Worm (Caenorhabditis elegans) whole organism, L4 larva: ENCODE measurements around the gene T12B5.14.

ENCODE experiments used
- Y105C5A.15 ChIP-seq: fragments of 200-800 bp; sonication (Bioruptor generic); IDR thresholded peaks from 2 replicates; pipeline ENCODE4 v1.3.6; 2022; ENCODE audit warnings: missing genetic modification characterization, missing compliant biosample characterization
- Y75B8A.6 ChIP-seq: fragments of 200-800 bp; sonication (Bioruptor generic); IDR thresholded peaks from 2 replicates; pipeline ENCODE4 v1.3.6; 2022; ENCODE audit warnings: missing genetic modification reagents, missing genetic modification characterization, missing compliant biosample characterization
- aha-1 ChIP-seq: fragments of 150-350 bp; peaks from one replicate; lab custom pipeline; 2014; ENCODE audit warnings: missing biosample characterization, missing genetic modification characterization
- ama-1 ChIP-seq: fragments of 150-350 bp; optimal IDR thresholded peaks from 2 replicates; lab custom pipeline; 2014; ENCODE audit warnings: inconsistent platforms, mixed read lengths
- arid-1 ChIP-seq: fragments of 200-800 bp; sonication (Bioruptor generic); conservative IDR thresholded peaks from 2 replicates; pipeline ENCODE4 v1.3.6; 2022; ENCODE audit warnings: missing genetic modification reagents, missing genetic modification characterization, missing compliant biosample characterization
- ceh-20 ChIP-seq: fragments of 200-800 bp; sonication (Bioruptor generic); IDR thresholded peaks from 2 replicates; pipeline ENCODE4 v1.3.6; 2022; ENCODE audit warnings: missing genetic modification reagents, missing genetic modification characterization, missing compliant biosample characterization
- ceh-28 ChIP-seq: fragments of 150-350 bp; optimal IDR thresholded peaks from 2 replicates; lab custom pipeline; 2014; ENCODE audit warnings: missing biosample characterization, missing genetic modification reagents, missing genetic modification characterization
- daf-16 ChIP-seq, 3 experiments: sonication (generic microtip); optimal IDR thresholded peaks; 2 replicates each; lab custom pipeline; 2016 to 2017; ENCODE audit warnings: missing genetic modification characterization in 3 of 3, missing genetic modification reagents in 3 of 3, mild to moderate bottlenecking in 2 of 3, missing compliant biosample characterization in 2 of 3, missing biosample characterization in 1 of 3, moderate library complexity in 1 of 3
- daf-19 ChIP-seq: fragments of 200-800 bp; sonication (Bioruptor generic); conservative IDR thresholded peaks from 2 replicates; pipeline ENCODE4 v1.3.6; 2022; ENCODE audit warnings: missing genetic modification characterization, missing compliant biosample characterization
- daf-8 ChIP-seq: fragments of 200-800 bp; sonication (Bioruptor generic); IDR thresholded peaks from 2 replicates; pipeline ENCODE4 v1.3.6; 2022; ENCODE audit warnings: missing genetic modification characterization, missing compliant biosample characterization
- dmd-6 ChIP-seq: fragments of 200-800 bp; sonication (Bioruptor generic); IDR thresholded peaks from 2 replicates; pipeline ENCODE4 v1.3.6; 2022; ENCODE audit warnings: missing genetic modification reagents, missing genetic modification characterization, missing compliant biosample characterization
- dmd-9 ChIP-seq: fragments of 200-800 bp; sonication (Bioruptor generic); IDR thresholded peaks from 2 replicates; pipeline ENCODE4 v1.3.6; 2022; ENCODE audit warnings: missing genetic modification reagents, missing genetic modification characterization, missing compliant biosample characterization
- dpl-1 ChIP-seq: fragments of 150-350 bp; optimal IDR thresholded peaks from 2 replicates; lab custom pipeline; 2014; ENCODE audit warnings: missing biosample characterization, missing genetic modification reagents, missing genetic modification characterization
- duxl-1 ChIP-seq: sonication (generic microtip); optimal IDR thresholded peaks from 2 replicates; lab custom pipeline; 2016; ENCODE audit warnings: mild to moderate bottlenecking, missing genetic modification characterization, moderate library complexity, missing compliant biosample characterization; ENCODE audit not compliant: poor library complexity
- dve-1 ChIP-seq: sonication (generic microtip); optimal IDR thresholded peaks from 2 replicates; lab custom pipeline; 2017; ENCODE audit warnings: antibody characterized with exemption, mild to moderate bottlenecking, missing genetic modification characterization, missing compliant biosample characterization; ENCODE audit not compliant: insufficient read depth
- egl-43 ChIP-seq: fragments of 200-800 bp; sonication (Bioruptor generic); IDR thresholded peaks from 2 replicates; pipeline ENCODE4 v1.3.6; 2022; ENCODE audit warnings: missing genetic modification reagents, missing genetic modification characterization, missing compliant biosample characterization
- hlh-11 ChIP-seq: fragments of 200-800 bp; sonication (Bioruptor generic); optimal IDR thresholded peaks from 2 replicates; lab custom pipeline; 2018; ENCODE audit warnings: mild to moderate bottlenecking, missing genetic modification characterization, missing compliant biosample characterization
- hlh-30 ChIP-seq: sonication (generic microtip); optimal IDR thresholded peaks from 2 replicates; lab custom pipeline; 2017; ENCODE audit warnings: antibody characterized with exemption, mild to moderate bottlenecking, missing genetic modification characterization, missing compliant biosample characterization; ENCODE audit not compliant: insufficient read depth
- hmg-1.1 ChIP-seq: fragments of 200-800 bp; sonication (Bioruptor generic); IDR thresholded peaks from 2 replicates; pipeline ENCODE4 v1.3.6; 2022; ENCODE audit warnings: missing genetic modification reagents, missing genetic modification characterization, missing compliant biosample characterization
- lin-1 ChIP-seq: fragments of 200-800 bp; sonication (Bioruptor generic); IDR thresholded peaks from 2 replicates; pipeline ENCODE4 v1.3.6; 2022; ENCODE audit warnings: missing genetic modification reagents, missing genetic modification characterization, missing compliant biosample characterization
- lin-13 ChIP-seq: fragments of 150-350 bp; optimal IDR thresholded peaks from 2 replicates; lab custom pipeline; 2014; ENCODE audit warnings: missing biosample characterization, missing genetic modification reagents, missing genetic modification characterization
- lin-15B ChIP-seq: fragments of 150-350 bp; sonication (generic microtip); optimal IDR thresholded peaks from 3 replicates; lab custom pipeline; 2014; ENCODE audit warnings: missing biosample characterization, missing genetic modification characterization
- lin-38 ChIP-seq: fragments of 200-800 bp; sonication (Bioruptor generic); IDR thresholded peaks from 2 replicates; pipeline ENCODE4 v1.3.6; 2022; ENCODE audit warnings: missing genetic modification reagents, missing genetic modification characterization, missing compliant biosample characterization
- lsy-2 ChIP-seq, 2 experiments: fragments of 150-350 bp in 1 of 2; sonication (generic microtip) in 1 of 2; optimal IDR thresholded peaks; 2 replicates each; lab custom pipeline; 2014 to 2017; ENCODE audit warnings: missing biosample characterization in 2 of 2, missing genetic modification characterization in 2 of 2
- mep-1 ChIP-seq: fragments of 150-350 bp; sonication (generic microtip); optimal IDR thresholded peaks from 3 replicates; lab custom pipeline; 2014; ENCODE audit warnings: missing biosample characterization, missing genetic modification characterization
- mes-2 ChIP-seq: sonication (generic microtip); optimal IDR thresholded peaks from 2 replicates; lab custom pipeline; 2016; ENCODE audit warnings: missing genotype, mild to moderate bottlenecking, missing genetic modification characterization, missing compliant biosample characterization; ENCODE audit not compliant: poor library complexity, severe bottlenecking
- nhr-11 ChIP-seq: fragments of 150-350 bp; optimal IDR thresholded peaks from 2 replicates; lab custom pipeline; 2014; ENCODE audit warnings: missing biosample characterization, missing genetic modification characterization
- nhr-28 ChIP-seq: fragments of 150-350 bp; optimal IDR thresholded peaks from 2 replicates; lab custom pipeline; 2014; ENCODE audit warnings: missing biosample characterization, missing genetic modification characterization
- nhr-6 ChIP-seq: fragments of 150-350 bp; optimal IDR thresholded peaks from 2 replicates; lab custom pipeline; 2014; ENCODE audit warnings: missing biosample characterization, missing genetic modification characterization
- pha-4 ChIP-seq, 2 experiments: fragments of 150-350 bp in 1 of 2; fragments of 200-800 bp in 1 of 2; sonication (Bioruptor generic) in 1 of 2; IDR thresholded peaks in 1 of 2; optimal IDR thresholded peaks in 1 of 2; 2 replicates each; pipeline versions ENCODE4 v1.3.6 to Lab custom; 2014 to 2022; ENCODE audit warnings: missing genetic modification characterization in 2 of 2, missing genetic modification reagents in 2 of 2, missing biosample characterization in 1 of 2, missing compliant biosample characterization in 1 of 2
- set-16 ChIP-seq: fragments of 200-800 bp; sonication (Bioruptor generic); IDR thresholded peaks from 2 replicates; pipeline ENCODE4 v1.3.6; 2022; ENCODE audit warnings: missing genetic modification reagents, missing genetic modification characterization, missing compliant biosample characterization
- snpc-4 ChIP-seq: fragments of 150-350 bp; optimal IDR thresholded peaks from 2 replicates; lab custom pipeline; 2014; ENCODE audit warnings: missing biosample characterization, missing genetic modification characterization
- spr-1 ChIP-seq: sonication (generic microtip); optimal IDR thresholded peaks from 2 replicates; lab custom pipeline; 2016; ENCODE audit warnings: mild to moderate bottlenecking, missing genetic modification characterization, missing compliant biosample characterization
- spr-3 ChIP-seq: fragments of 200-800 bp; sonication (Bioruptor generic); optimal IDR thresholded peaks from 2 replicates; lab custom pipeline; 2018; ENCODE audit warnings: mild to moderate bottlenecking, missing genetic modification characterization, missing compliant biosample characterization
- unc-39 ChIP-seq: sonication (generic microtip); optimal IDR thresholded peaks from 2 replicates; lab custom pipeline; 2017; ENCODE audit warnings: missing biosample characterization, missing genetic modification characterization
- unc-62 ChIP-seq, 3 experiments: fragments of 150-350 bp in 1 of 3; sonication (generic microtip); optimal IDR thresholded peaks in 2 of 3; peaks in 1 of 3; 1 replicate in 1 of 3; 2 replicates in 2 of 3; lab custom pipeline; 2014 to 2017; ENCODE audit warnings: missing biosample characterization in 3 of 3, missing genetic modification characterization in 3 of 3, missing genetic modification reagents in 3 of 3, missing genotype in 1 of 3
- zfp-3 ChIP-seq: fragments of 200-800 bp; sonication (Bioruptor generic); conservative IDR thresholded peaks from 2 replicates; pipeline ENCODE4 v1.3.6; 2022; ENCODE audit warnings: missing genetic modification reagents, missing genetic modification characterization, missing compliant biosample characterization
- ztf-11 ChIP-seq: fragments of 150-350 bp; optimal IDR thresholded peaks from 2 replicates; lab custom pipeline; 2014; ENCODE audit warnings: missing biosample characterization, missing genetic modification characterization

Gene T12B5.14

DNA sequence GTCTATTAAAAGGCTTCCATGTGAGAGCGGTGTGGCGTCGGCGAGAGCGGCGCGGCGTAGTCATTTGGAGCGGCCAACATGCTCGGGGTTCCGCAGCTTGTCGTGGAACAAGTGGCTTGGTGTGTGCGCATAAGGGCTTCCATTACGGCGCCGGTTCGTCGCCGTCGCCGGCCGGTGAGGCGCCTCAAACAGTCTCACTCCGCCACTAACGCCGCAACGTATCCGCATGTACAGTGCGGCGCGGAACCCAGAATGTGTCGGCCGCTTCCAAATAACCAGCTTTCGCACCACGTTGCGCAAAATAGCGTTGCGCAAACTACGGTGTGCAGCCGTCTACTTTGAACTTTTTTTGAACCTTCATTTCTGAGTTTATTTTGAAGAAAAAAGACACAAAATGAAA is 16.3 kb downstream of the T12B5.14 start (continued):
- TF ChIP-seq egl-43 (0 out of 2 replicates have a peak, but pooled peaks have one; percentile 27), lin-15B (tag; lab: Kevin White, UChicago) (no peak), spr-1 (tag; lab: Kevin White, UChicago) (no peak), daf-8 (no peak), ztf-11 (tag; lab: Kevin White, UChicago) (no peak), dve-1 (tag; lab: Kevin White, UChicago) (no peak), set-16 (GFP tag; lab: Robert Waterston, UW) (peak; percentile 91), Y105C5A.15 (GFP tag; lab: Robert Waterston, UW) (no peak)

DNA sequence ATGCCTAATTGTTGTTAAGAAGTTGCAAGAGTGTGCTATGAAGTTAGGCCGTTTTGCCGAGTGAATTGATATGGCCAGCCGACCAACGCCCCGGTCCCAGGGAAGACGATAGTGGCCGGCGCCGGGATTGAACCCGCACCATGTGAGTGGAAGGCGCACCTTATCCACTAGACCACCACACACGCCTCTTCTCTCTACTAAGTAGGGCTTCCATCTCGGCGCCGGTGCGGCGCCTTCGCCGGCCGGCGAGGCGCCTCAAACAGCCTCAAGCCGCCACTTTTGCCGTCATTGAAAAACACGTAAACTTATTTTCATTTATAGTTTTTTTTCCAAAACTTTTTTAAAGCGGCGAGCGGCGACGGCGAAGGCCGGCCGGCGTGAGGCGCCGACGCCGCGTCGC is 24.2 kb downstream of the T12B5.14 start:
- TF ChIP-seq duxl-1 (tag; lab: Kevin White, UChicago), result no peak
- 0 out of 2 replicates have a peak, but pooled peaks have one; percentile 21 for TF ChIP-seq lin-38 (GFP tag; lab: Robert Waterston, UW)
- peak; percentile 31 for TF ChIP-seq mes-2 (tag; lab: Kevin White, UChicago)
- no peak for TF ChIP-seq spr-3
- TF ChIP-seq arid-1 (GFP tag; lab: Robert Waterston, UW), result no peak
- TF ChIP-seq mep-1 (tag; lab: Kevin White, UChicago), result no peak
- TF ChIP-seq ama-1 (lab: Kevin White, UChicago), result no peak
- peak; percentile 90 for TF ChIP-seq set-16 (GFP tag; lab: Robert Waterston, UW)
- 0 out of 2 replicates have a peak, but pooled peaks have one; percentile 48 for TF ChIP-seq pha-4 (GFP tag; IDR thresholded peaks at IDR 0.05; lab: Robert Waterston, UW)
- no peak for TF ChIP-seq pha-4 (tag; optimal IDR thresholded peaks at IDR 0.05; lab: Kevin White, UChicago)
- no peak for TF ChIP-seq Y75B8A.6 (GFP tag; lab: Robert Waterston, UW)
- no peak for TF ChIP-seq nhr-11
- peak; percentile 48; the same call in 1 of the 2 replicates for TF ChIP-seq egl-43
- TF ChIP-seq unc-39 (tag; lab: Kevin White, UChicago), result no peak

DNA sequence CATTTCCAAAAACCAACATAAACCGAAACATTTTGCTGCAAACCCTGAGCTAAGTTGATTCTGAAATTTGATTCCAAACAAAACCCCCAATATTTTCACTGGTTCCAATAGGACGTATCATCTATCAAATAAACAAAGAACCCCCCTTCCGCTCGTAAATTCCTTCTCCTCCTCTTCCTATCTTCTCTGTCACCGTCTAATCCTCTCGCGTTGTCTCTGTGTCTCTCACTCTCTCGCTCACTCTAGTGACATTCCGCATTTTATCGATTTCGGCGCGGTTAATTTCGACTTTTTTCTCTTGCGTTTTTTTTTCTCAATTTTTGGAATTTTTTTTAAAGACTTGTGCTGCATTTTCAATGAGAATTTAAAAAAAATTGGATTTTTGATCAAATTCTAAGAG is 27.3 kb downstream of the T12B5.14 start:
- no peak for TF ChIP-seq snpc-4
- no peak for TF ChIP-seq zfp-3 (GFP tag; lab: Robert Waterston, UW)
- TF ChIP-seq nhr-28 (tag; lab: Kevin White, UChicago), result peak; percentile 28
- peak; percentile 28 for TF ChIP-seq mes-2 (tag; lab: Kevin White, UChicago)
- TF ChIP-seq hmg-1.1, result peak; percentile 59
- TF ChIP-seq duxl-1 (tag; lab: Kevin White, UChicago), result peak; percentile 55
- TF ChIP-seq aha-1 (tag; lab: Kevin White, UChicago), result peak; percentile 96
- peak; percentile 19 for TF ChIP-seq dve-1 (tag; lab: Kevin White, UChicago)
- TF ChIP-seq daf-16 (GFP tag; optimal IDR thresholded peaks at IDR 0.05; lab: Kevin White, UChicago), result no peak
- TF ChIP-seq daf-16 (tag; optimal IDR thresholded peaks at IDR 0.05; lab: Kevin White, UChicago), result peak; percentile 50
- TF ChIP-seq arid-1 (GFP tag; lab: Robert Waterston, UW), result no peak
- TF ChIP-seq hlh-11 (tag; lab: Kevin White, UChicago), result peak; percentile 34
- no peak for TF ChIP-seq daf-19
- peak; percentile 29; the same call in 1 of the 2 replicates for TF ChIP-seq dmd-6 (GFP tag; lab: Robert Waterston, UW)
- peak; percentile 43 for TF ChIP-seq hlh-30
- TF ChIP-seq dmd-9, result no peak
- TF ChIP-seq unc-62 (GFP tag; optimal IDR thresholded peaks at IDR 0.05 in 1 of 2; lab: Kevin White, UChicago), result peak in 1 of 2 experiments; percentile 33
- no peak for TF ChIP-seq unc-62 (tag; optimal IDR thresholded peaks at IDR 0.05; lab: Kevin White, UChicago)
- peak; percentile 59 for TF ChIP-seq ceh-28
- TF ChIP-seq lsy-2 (tag; optimal IDR thresholded peaks at IDR 0.05; lab: Kevin White, UChicago), result no peak
- TF ChIP-seq lin-1 (GFP tag; lab: Robert Waterston, UW), result no peak
- peak; percentile 18 for TF ChIP-seq lin-13 (GFP tag; lab: Kevin White, UChicago)
- TF ChIP-seq dpl-1, result peak; percentile 15
- TF ChIP-seq ceh-20 (GFP tag; lab: Robert Waterston, UW), result no peak
- TF ChIP-seq nhr-6 (tag; lab: Kevin White, UChicago), result peak; percentile 17
